Worm (Caenorhabditis elegans) whole organism, L3 larva: ENCODE measurements around the gene B0034.4.

Source experiments
- aly-2 ChIP-seq: fragments of 150-350 bp; optimal IDR thresholded peaks from 2 replicates; lab custom pipeline; 2014; ENCODE audit warnings: missing biosample characterization, missing genetic modification characterization
- ama-1 ChIP-seq: fragments of 150-350 bp; optimal IDR thresholded peaks from 2 replicates; lab custom pipeline; 2018
- ceh-16 ChIP-seq: sonication (generic microtip); optimal IDR thresholded peaks from 2 replicates; lab custom pipeline; 2017; ENCODE audit warnings: missing biosample characterization, missing genetic modification characterization
- ceh-82 ChIP-seq: fragments of 150-350 bp; optimal IDR thresholded peaks from 2 replicates; lab custom pipeline; 2014; ENCODE audit warnings: missing biosample characterization, missing genetic modification characterization
- ceh-9 ChIP-seq: sonication (generic microtip); optimal IDR thresholded peaks from 2 replicates; lab custom pipeline; 2018; ENCODE audit warnings: missing biosample characterization, missing genetic modification characterization
- daf-12 ChIP-seq: fragments of 150-350 bp; optimal IDR thresholded peaks from 2 replicates; lab custom pipeline; 2014; ENCODE audit warnings: missing biosample characterization, missing genetic modification reagents, missing genetic modification characterization
- egl-5 ChIP-seq: fragments of 150-350 bp; optimal IDR thresholded peaks from 2 replicates; lab custom pipeline; 2017; ENCODE audit warnings: missing biosample characterization, missing genetic modification reagents, missing genetic modification characterization, inconsistent platforms
- elt-1 ChIP-seq: fragments of 150-350 bp; optimal IDR thresholded peaks from 2 replicates; lab custom pipeline; 2014; ENCODE audit warnings: missing biosample characterization, missing genetic modification characterization
- elt-2 ChIP-seq: sonication (generic microtip); optimal IDR thresholded peaks from 2 replicates; lab custom pipeline; 2016; ENCODE audit warnings: missing genetic modification reagents, mild to moderate bottlenecking, missing genetic modification characterization, missing compliant biosample characterization
- fkh-10 ChIP-seq: sonication (generic microtip); optimal IDR thresholded peaks from 2 replicates; lab custom pipeline; 2017; ENCODE audit warnings: missing biosample characterization, missing genetic modification reagents, missing genetic modification characterization
- fkh-2 ChIP-seq: fragments of 150-350 bp; optimal IDR thresholded peaks from 2 replicates; lab custom pipeline; 2014; ENCODE audit warnings: missing biosample characterization, missing genetic modification reagents, missing genetic modification characterization
- hmg-11 ChIP-seq: sonication (generic microtip); optimal IDR thresholded peaks from 2 replicates; lab custom pipeline; 2016; ENCODE audit warnings: missing genetic modification characterization, missing compliant biosample characterization
- jun-1 ChIP-seq: fragments of 150-350 bp; optimal IDR thresholded peaks from 2 replicates; lab custom pipeline; 2014; ENCODE audit warnings: missing biosample characterization, missing genetic modification reagents, missing genetic modification characterization
- lin-15B ChIP-seq: fragments of 150-350 bp; optimal IDR thresholded peaks from 2 replicates; lab custom pipeline; 2014; ENCODE audit warnings: missing biosample characterization, missing genetic modification characterization
- lin-39 ChIP-seq: fragments of 150-350 bp; optimal IDR thresholded peaks from 2 replicates; lab custom pipeline; 2018; ENCODE audit warnings: missing biosample characterization, missing genetic modification reagents, missing genetic modification characterization
- lsy-12 ChIP-seq: sonication (generic microtip); optimal IDR thresholded peaks from 2 replicates; lab custom pipeline; 2016; ENCODE audit warnings: mild to moderate bottlenecking, missing genetic modification characterization, missing compliant biosample characterization
- mdl-1 ChIP-seq: fragments of 150-350 bp; optimal IDR thresholded peaks from 2 replicates; lab custom pipeline; 2014; ENCODE audit warnings: missing biosample characterization, missing genetic modification characterization
- mml-1 ChIP-seq: fragments of 150-350 bp; sonication (generic microtip); optimal IDR thresholded peaks from 3 replicates; lab custom pipeline; 2014; ENCODE audit warnings: missing biosample characterization, missing genetic modification characterization
- nfya-1 ChIP-seq: sonication (generic microtip); optimal IDR thresholded peaks from 2 replicates; lab custom pipeline; 2017; ENCODE audit warnings: missing genetic modification characterization, mild to moderate bottlenecking, missing compliant biosample characterization, antibody characterized with exemption, moderate library complexity; ENCODE audit not compliant: insufficient read depth
- nhr-11 ChIP-seq: fragments of 150-350 bp; optimal IDR thresholded peaks from 2 replicates; lab custom pipeline; 2014; ENCODE audit warnings: missing biosample characterization, missing genetic modification characterization
- nhr-23 ChIP-seq: fragments of 150-350 bp; optimal IDR thresholded peaks from 2 replicates; lab custom pipeline; 2014; ENCODE audit warnings: missing biosample characterization, missing genetic modification reagents, missing genetic modification characterization
- nhr-25 ChIP-seq: sonication (generic microtip); optimal IDR thresholded peaks from 2 replicates; lab custom pipeline; 2017; ENCODE audit warnings: missing biosample characterization, missing genetic modification characterization
- nhr-28 ChIP-seq: fragments of 150-350 bp; optimal IDR thresholded peaks from 2 replicates; lab custom pipeline; 2014; ENCODE audit warnings: missing biosample characterization, missing genetic modification characterization
- nhr-43 ChIP-seq: sonication (generic microtip); optimal IDR thresholded peaks from 2 replicates; lab custom pipeline; 2016; ENCODE audit warnings: mild to moderate bottlenecking, missing genetic modification characterization, missing compliant biosample characterization; ENCODE audit not compliant: poor library complexity, severe bottlenecking
- nhr-67 ChIP-seq: fragments of 150-350 bp; optimal IDR thresholded peaks from 2 replicates; lab custom pipeline; 2014; ENCODE audit warnings: missing biosample characterization, missing genetic modification characterization
- nhr-76 ChIP-seq: fragments of 150-350 bp; sonication (generic microtip); optimal IDR thresholded peaks from 5 replicates; lab custom pipeline; 2014; ENCODE audit warnings: missing biosample characterization, missing genetic modification characterization
- nhr-77 ChIP-seq: fragments of 150-350 bp; optimal IDR thresholded peaks from 2 replicates; lab custom pipeline; 2014; ENCODE audit warnings: missing biosample characterization, missing genetic modification characterization
- pha-4 ChIP-seq: fragments of 150-350 bp; optimal IDR thresholded peaks from 2 replicates; lab custom pipeline; 2014; ENCODE audit warnings: missing biosample characterization, missing genetic modification reagents, missing genetic modification characterization
- pqm-1 ChIP-seq: fragments of 150-350 bp; optimal IDR thresholded peaks from 2 replicates; lab custom pipeline; 2017; ENCODE audit warnings: missing biosample characterization, missing genetic modification characterization, inconsistent platforms
- skn-1 ChIP-seq: fragments of 150-350 bp; optimal IDR thresholded peaks from 2 replicates; lab custom pipeline; 2014; ENCODE audit warnings: missing biosample characterization, missing genetic modification characterization
- snpc-4 ChIP-seq: fragments of 150-350 bp; optimal IDR thresholded peaks from 2 replicates; lab custom pipeline; 2014; ENCODE audit warnings: missing biosample characterization, missing genetic modification characterization
- tbx-2 ChIP-seq: sonication (generic microtip); optimal IDR thresholded peaks from 2 replicates; lab custom pipeline; 2016; ENCODE audit warnings: mild to moderate bottlenecking, missing genetic modification characterization, missing compliant biosample characterization
- unc-62 ChIP-seq: fragments of 150-350 bp; sonication (generic microtip); optimal IDR thresholded peaks from 4 replicates; lab custom pipeline; 2014; ENCODE audit warnings: missing biosample characterization, missing genetic modification reagents, missing genetic modification characterization
- zag-1 ChIP-seq: fragments of 150-350 bp; optimal IDR thresholded peaks from 2 replicates; lab custom pipeline; 2014; ENCODE audit warnings: missing biosample characterization, missing genetic modification characterization
- ztf-4 ChIP-seq: fragments of 150-350 bp; optimal IDR thresholded peaks from 2 replicates; lab custom pipeline; 2014; ENCODE audit warnings: missing biosample characterization, missing genetic modification characterization

B0034.4 gene

ce11 chrII:5928502-5928901, 40.8 kb downstream of the B0034.4 start, which contains the start of gene egl-44:
Gene egl-44, plus strand, starts transcription at chrII:5928802.
- TF ChIP-seq pha-4 (tag; lab: Kevin White, UChicago) (no peak), elt-2 (tag; lab: Kevin White, UChicago) (no peak), elt-1 (tag; lab: Kevin White, UChicago) (no peak), ceh-9 (tag; lab: Kevin White, UChicago) (no peak), skn-1 (tag; lab: Kevin White, UChicago) (no peak), daf-12 (tag; lab: Kevin White, UChicago) (no peak), mml-1 (no peak), nhr-67 (no peak), snpc-4 (tag; lab: Kevin White, UChicago) (no peak), zag-1 (tag; lab: Kevin White, UChicago) (no peak), lsy-12 (no peak), nhr-11 (no peak), pqm-1 (tag; lab: Kevin White, UChicago) (no peak), jun-1 (tag; lab: Kevin White, UChicago) (no peak), mdl-1 (no peak), aly-2 (tag; lab: Kevin White, UChicago) (no peak), nhr-76 (tag; lab: Kevin White, UChicago) (no peak), fkh-10 (GFP tag; lab: Kevin White, UChicago) (no peak), ama-1 (no peak), nhr-77 (tag; lab: Kevin White, UChicago) (no peak)

- no peak for TF ChIP-seq nhr-77 (tag; lab: Kevin White, UChicago)
- TF ChIP-seq unc-62 (GFP tag; lab: Kevin White, UChicago): no peak
- TF ChIP-seq pha-4 (tag; lab: Kevin White, UChicago): no peak
- TF ChIP-seq ceh-9 (tag; lab: Kevin White, UChicago): no peak
- TF ChIP-seq fkh-2: no peak
- TF ChIP-seq nhr-11: no peak
- TF ChIP-seq ztf-4 (tag; lab: Kevin White, UChicago): no peak
- TF ChIP-seq hmg-11: no peak
- TF ChIP-seq nhr-23 (tag; lab: Kevin White, UChicago): no peak
- no peak for TF ChIP-seq aly-2 (tag; lab: Kevin White, UChicago)
- TF ChIP-seq egl-5 (tag; lab: Kevin White, UChicago): no peak
- no peak for TF ChIP-seq snpc-4 (tag; lab: Kevin White, UChicago)
- TF ChIP-seq nfya-1 (tag; lab: Kevin White, UChicago): no peak
- no peak for TF ChIP-seq nhr-25 (tag; lab: Kevin White, UChicago)
- TF ChIP-seq tbx-2 (tag; lab: Kevin White, UChicago): no peak
- TF ChIP-seq ceh-82 (tag; lab: Kevin White, UChicago): no peak
- no peak for TF ChIP-seq ceh-16
- no peak for TF ChIP-seq zag-1 (tag; lab: Kevin White, UChicago)
- TF ChIP-seq, all 47 proteins: peak for 0
Measured at ce11 chrII:5921620-5922019, 47.7 kb downstream of the B0034.4 start, which contains the start of gene vrk-1. Gene vrk-1, plus strand, starts transcription at chrII:5921967.

ce11 chrII:5918149-5918697, 51.1 kb downstream of the B0034.4 start, which contains the start of gene ptp-2:
Gene ptp-2, plus strand, starts transcription at chrII:5918647.
- TF ChIP-seq nhr-43 (tag; lab: Kevin White, UChicago) (peak; percentile 33), lin-15B (tag; lab: Kevin White, UChicago) (peak; percentile 43), pha-4 (tag; lab: Kevin White, UChicago) (peak; percentile 51), nhr-23 (tag; lab: Kevin White, UChicago) (peak; percentile 41), nfya-1 (tag; lab: Kevin White, UChicago) (peak; percentile 47), ceh-9 (tag; lab: Kevin White, UChicago) (no peak), lin-39 (tag; lab: Kevin White, UChicago) (no peak), elt-2 (tag; lab: Kevin White, UChicago) (peak; percentile 0), nhr-28 (tag; lab: Kevin White, UChicago) (no peak), hmg-11 (peak; percentile 11)
